Worm (Caenorhabditis elegans): ENCODE measurements around the gene F14D7.6.

DNA sequence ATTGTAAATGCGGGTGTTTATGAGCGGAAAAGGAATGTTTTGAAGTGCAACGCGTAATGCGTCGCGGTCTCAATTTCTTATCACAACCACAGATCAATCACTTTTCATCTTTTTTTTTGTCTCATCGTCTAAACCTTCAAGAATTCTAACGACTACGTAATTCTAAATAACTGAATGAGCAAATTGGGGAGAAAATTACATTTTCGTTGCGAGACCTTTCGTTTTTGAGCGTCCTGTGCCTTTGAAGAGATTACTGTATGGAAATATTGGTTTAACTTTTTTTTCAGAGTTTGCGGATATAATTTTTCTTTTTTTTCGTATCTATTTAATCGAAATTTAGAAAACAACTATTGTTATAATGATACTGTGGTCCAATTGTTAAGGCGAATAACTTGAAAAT lies 49.3 kb downstream of the F14D7.6 start:
- TF ChIP-seq him-1 (tag; optimal IDR thresholded peaks at IDR 0.05) (no peak), W03F9.2 (tag; optimal IDR thresholded peaks at IDR 0.05) (no peak), dao-5 (tag; optimal IDR thresholded peaks at IDR 0.05) (no peak)

Measured in whole organism, L4/young adult.